Worm (Caenorhabditis elegans) whole organism, L3 larva: Measurements from ENCODE around the gene dhrs-4.
A peak's percentile ranks its signal among the peaks of the same experiment; 100 is the strongest.

Source experiments
- ZK546.5 ChIP-seq: sonication (generic microtip); optimal IDR thresholded peaks from 2 replicates; lab custom pipeline; 2017; ENCODE audit warnings: missing biosample characterization, missing genetic modification characterization
- aly-2 ChIP-seq: fragments of 150-350 bp; optimal IDR thresholded peaks from 2 replicates; lab custom pipeline; 2014; ENCODE audit warnings: missing biosample characterization, missing genetic modification characterization
- ceh-16 ChIP-seq: sonication (generic microtip); optimal IDR thresholded peaks from 2 replicates; lab custom pipeline; 2017; ENCODE audit warnings: missing biosample characterization, missing genetic modification characterization
- ceh-82 ChIP-seq: fragments of 150-350 bp; optimal IDR thresholded peaks from 2 replicates; lab custom pipeline; 2014; ENCODE audit warnings: missing biosample characterization, missing genetic modification characterization
- ceh-9 ChIP-seq: sonication (generic microtip); optimal IDR thresholded peaks from 2 replicates; lab custom pipeline; 2018; ENCODE audit warnings: missing biosample characterization, missing genetic modification characterization
- daf-12 ChIP-seq: fragments of 150-350 bp; optimal IDR thresholded peaks from 2 replicates; lab custom pipeline; 2014; ENCODE audit warnings: missing biosample characterization, missing genetic modification reagents, missing genetic modification characterization
- egl-27 ChIP-seq: sonication (generic microtip); optimal IDR thresholded peaks from 4 replicates; lab custom pipeline; 2017; ENCODE audit warnings: missing biosample characterization, missing genetic modification reagents, missing genetic modification characterization
- egl-5 ChIP-seq: fragments of 150-350 bp; optimal IDR thresholded peaks from 2 replicates; lab custom pipeline; 2017; ENCODE audit warnings: missing biosample characterization, missing genetic modification reagents, missing genetic modification characterization, inconsistent platforms
- elt-1 ChIP-seq: fragments of 150-350 bp; optimal IDR thresholded peaks from 2 replicates; lab custom pipeline; 2014; ENCODE audit warnings: missing biosample characterization, missing genetic modification characterization
- elt-2 ChIP-seq: sonication (generic microtip); optimal IDR thresholded peaks from 2 replicates; lab custom pipeline; 2016; ENCODE audit warnings: missing genetic modification reagents, mild to moderate bottlenecking, missing genetic modification characterization, missing compliant biosample characterization
- eor-1 ChIP-seq, 2 experiments: fragments of 150-350 bp; optimal IDR thresholded peaks; 2 replicates each; lab custom pipeline; 2014 to 2018; ENCODE audit warnings: missing biosample characterization in 2 of 2, missing genetic modification characterization in 2 of 2
- fkh-2 ChIP-seq: fragments of 150-350 bp; optimal IDR thresholded peaks from 2 replicates; lab custom pipeline; 2014; ENCODE audit warnings: missing biosample characterization, missing genetic modification reagents, missing genetic modification characterization
- fos-1 ChIP-seq: fragments of 150-350 bp; optimal IDR thresholded peaks from 2 replicates; lab custom pipeline; 2014; ENCODE audit warnings: missing biosample characterization, missing genetic modification characterization
- jun-1 ChIP-seq: fragments of 150-350 bp; optimal IDR thresholded peaks from 2 replicates; lab custom pipeline; 2014; ENCODE audit warnings: missing biosample characterization, missing genetic modification reagents, missing genetic modification characterization
- lin-39 ChIP-seq: fragments of 150-350 bp; optimal IDR thresholded peaks from 2 replicates; lab custom pipeline; 2018; ENCODE audit warnings: missing biosample characterization, missing genetic modification reagents, missing genetic modification characterization
- nfya-1 ChIP-seq: sonication (generic microtip); optimal IDR thresholded peaks from 2 replicates; lab custom pipeline; 2017; ENCODE audit warnings: missing genetic modification characterization, mild to moderate bottlenecking, missing compliant biosample characterization, antibody characterized with exemption, moderate library complexity; ENCODE audit not compliant: insufficient read depth
- nhr-23 ChIP-seq: fragments of 150-350 bp; optimal IDR thresholded peaks from 2 replicates; lab custom pipeline; 2014; ENCODE audit warnings: missing biosample characterization, missing genetic modification reagents, missing genetic modification characterization
- nhr-25 ChIP-seq: sonication (generic microtip); optimal IDR thresholded peaks from 2 replicates; lab custom pipeline; 2017; ENCODE audit warnings: missing biosample characterization, missing genetic modification characterization
- nhr-43 ChIP-seq: sonication (generic microtip); optimal IDR thresholded peaks from 2 replicates; lab custom pipeline; 2016; ENCODE audit warnings: mild to moderate bottlenecking, missing genetic modification characterization, missing compliant biosample characterization; ENCODE audit not compliant: poor library complexity, severe bottlenecking
- nhr-67 ChIP-seq: fragments of 150-350 bp; optimal IDR thresholded peaks from 2 replicates; lab custom pipeline; 2014; ENCODE audit warnings: missing biosample characterization, missing genetic modification characterization
- nhr-76 ChIP-seq: fragments of 150-350 bp; sonication (generic microtip); optimal IDR thresholded peaks from 5 replicates; lab custom pipeline; 2014; ENCODE audit warnings: missing biosample characterization, missing genetic modification characterization
- pha-4 ChIP-seq: fragments of 150-350 bp; optimal IDR thresholded peaks from 2 replicates; lab custom pipeline; 2014; ENCODE audit warnings: missing biosample characterization, missing genetic modification reagents, missing genetic modification characterization
- pqm-1 ChIP-seq: fragments of 150-350 bp; optimal IDR thresholded peaks from 2 replicates; lab custom pipeline; 2017; ENCODE audit warnings: missing biosample characterization, missing genetic modification characterization, inconsistent platforms
- skn-1 ChIP-seq: fragments of 150-350 bp; optimal IDR thresholded peaks from 2 replicates; lab custom pipeline; 2014; ENCODE audit warnings: missing biosample characterization, missing genetic modification characterization
- snpc-4 ChIP-seq: fragments of 150-350 bp; optimal IDR thresholded peaks from 2 replicates; lab custom pipeline; 2014; ENCODE audit warnings: missing biosample characterization, missing genetic modification characterization
- unc-62 ChIP-seq: fragments of 150-350 bp; sonication (generic microtip); optimal IDR thresholded peaks from 4 replicates; lab custom pipeline; 2014; ENCODE audit warnings: missing biosample characterization, missing genetic modification reagents, missing genetic modification characterization
- zag-1 ChIP-seq: fragments of 150-350 bp; optimal IDR thresholded peaks from 2 replicates; lab custom pipeline; 2014; ENCODE audit warnings: missing biosample characterization, missing genetic modification characterization
- ztf-11 ChIP-seq: fragments of 150-350 bp; optimal IDR thresholded peaks from 2 replicates; lab custom pipeline; 2014; ENCODE audit warnings: missing biosample characterization, missing genetic modification characterization
- ztf-4 ChIP-seq: fragments of 150-350 bp; optimal IDR thresholded peaks from 2 replicates; lab custom pipeline; 2014; ENCODE audit warnings: missing biosample characterization, missing genetic modification characterization

dhrs-4 gene

ce11 chrV:12921680-12922079 is 728 bp upstream of the dhrs-4 start:
- peak; percentile 68 for TF ChIP-seq pha-4 (tag; lab: Kevin White, UChicago)
- peak; percentile 88 for TF ChIP-seq elt-2
- no peak for TF ChIP-seq lin-39 (tag; lab: Kevin White, UChicago)
- no peak for TF ChIP-seq nfya-1
- no peak for TF ChIP-seq aly-2 (tag; lab: Kevin White, UChicago)
- TF ChIP-seq pqm-1 (tag; lab: Kevin White, UChicago) = peak; percentile 76
- no peak for TF ChIP-seq egl-27
- no peak for TF ChIP-seq nhr-76 (tag; lab: Kevin White, UChicago)
- no peak for TF ChIP-seq ztf-11 (tag; lab: Kevin White, UChicago)
- no peak for TF ChIP-seq daf-12 (tag; lab: Kevin White, UChicago)
- TF ChIP-seq ZK546.5 (tag; lab: Kevin White, UChicago) = no peak
- no peak for TF ChIP-seq fos-1 (tag; lab: Kevin White, UChicago)

ce11 chrV:12924128-12924527 is 1.7 kb downstream of the dhrs-4 start, which contains the start of gene pqn-67:
pqn-67 (plus strand) TSS chrV:12924428.
- no peak for TF ChIP-seq ceh-16 (tag; lab: Kevin White, UChicago)
- peak; percentile 22 for TF ChIP-seq elt-2
- TF ChIP-seq, all 47 proteins: peak for 1

- TF ChIP-seq skn-1 (no peak), nhr-25 (peak; percentile 8)
These were observed 6.6 kb downstream of the dhrs-4 start, which contains the start of gene T16G1.2 for ce11 chrV:12928929-12929532. T16G1.2 (plus strand) TSS chrV:12929482.

DNA sequence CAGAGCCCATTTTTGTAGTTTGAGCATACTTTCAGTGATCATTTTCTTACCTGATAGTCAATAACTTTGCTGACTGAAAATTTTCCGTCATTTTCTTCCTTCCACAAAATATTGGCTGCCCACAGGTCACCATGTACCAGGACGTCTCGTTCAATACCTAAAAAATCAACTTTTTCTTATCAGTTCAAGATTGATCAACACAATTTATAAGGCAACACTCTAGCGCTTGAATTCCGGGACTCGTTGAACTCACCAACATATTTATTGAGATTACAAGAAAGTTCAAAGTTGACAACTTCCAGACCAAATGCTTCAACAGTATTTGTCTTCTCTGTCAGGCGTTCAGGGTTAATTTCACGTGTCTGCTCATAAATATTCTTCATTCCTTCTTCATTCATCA is 11.2 kb downstream of the dhrs-4 start:
- TF ChIP-seq ceh-9 (tag; lab: Kevin White, UChicago) = no peak
- no peak for TF ChIP-seq nhr-43 (tag; lab: Kevin White, UChicago)
- no peak for TF ChIP-seq eor-1 (tag; optimal IDR thresholded peaks at IDR 0.05; lab: Kevin White, UChicago)
- TF ChIP-seq elt-1 (tag; lab: Kevin White, UChicago) = no peak
- TF ChIP-seq unc-62 (GFP tag; lab: Kevin White, UChicago) = no peak
- no peak for TF ChIP-seq zag-1 (tag; lab: Kevin White, UChicago)
- TF ChIP-seq nhr-76 (tag; lab: Kevin White, UChicago) = no peak
- TF ChIP-seq pqm-1 (tag; lab: Kevin White, UChicago) = peak; percentile 75
- no peak for TF ChIP-seq nhr-67 (tag; lab: Kevin White, UChicago)
- TF ChIP-seq ztf-4 (tag; lab: Kevin White, UChicago) = no peak
- TF ChIP-seq elt-2 = peak; percentile 65

ce11 chrV:12934976-12935375 is 12.6 kb downstream of the dhrs-4 start, which contains the start of gene T16G1.7:
T16G1.7 (minus strand) TSS chrV:12935112.
- TF ChIP-seq daf-12 (tag; lab: Kevin White, UChicago) (no peak), elt-2 (peak; percentile 91), snpc-4 (tag; lab: Kevin White, UChicago) (no peak), nhr-23 (tag; lab: Kevin White, UChicago) (no peak), fkh-2 (no peak), pqm-1 (tag; lab: Kevin White, UChicago) (peak; percentile 89), jun-1 (tag; lab: Kevin White, UChicago) (peak; percentile 55), ceh-9 (tag; lab: Kevin White, UChicago) (no peak), egl-5 (tag; lab: Kevin White, UChicago) (no peak), ceh-16 (tag; lab: Kevin White, UChicago) (no peak), pha-4 (tag; lab: Kevin White, UChicago) (peak; percentile 49)

ce11 chrV:12937098-12937497 is 14.7 kb downstream of the dhrs-4 start, which contains the start of gene T16G1.6:
T16G1.6 (minus strand) TSS chrV:12937174.
- TF ChIP-seq ceh-82 (tag; lab: Kevin White, UChicago) (no peak), elt-2 (peak; percentile 91), pqm-1 (tag; lab: Kevin White, UChicago) (peak; percentile 90)
